Fruit fly (Drosophila melanogaster) Kc167 (cell line): ENCODE data around the gene CG14073.

Source experiments
- Myc ChIP-seq: fragments of >200 bp; optimal IDR thresholded peaks from 2 replicates; lab custom pipeline; 2017; ENCODE audit warnings: missing external identifiers
- Sin3A ChIP-seq: fragments of >200 bp; optimal IDR thresholded peaks from 2 replicates; lab custom pipeline; 2018; ENCODE audit warnings: missing external identifiers
- h ChIP-seq: fragments of >200 bp; optimal IDR thresholded peaks from 3 replicates; lab custom pipeline; 2018; ENCODE audit warnings: missing external identifiers
- insv ChIP-seq: fragments of >200 bp; optimal IDR thresholded peaks from 3 replicates; lab custom pipeline; 2018; ENCODE audit warnings: missing external identifiers
- psq ChIP-seq: fragments of >200 bp; optimal IDR thresholded peaks from 2 replicates; lab custom pipeline; 2017; ENCODE audit warnings: missing external identifiers
- ttk ChIP-seq: sonication (Bioruptor generic); optimal IDR thresholded peaks from 2 replicates; lab custom pipeline; 2017; ENCODE audit warnings: missing external identifiers

CG14073 gene

dm6 chr3L:18763486-18764436 lies 56.7 kb downstream of the CG14073 start:
- TF ChIP-seq h (lab: Kevin White, UChicago) (no peak), ttk (lab: Kevin White, UChicago) (no peak), insv (lab: Kevin White, UChicago) (no peak), psq (lab: Kevin White, UChicago) (no peak), Sin3A (lab: Kevin White, UChicago) (no peak), Myc (lab: Kevin White, UChicago) (no peak)

- TF ChIP-seq psq (lab: Kevin White, UChicago) (no peak), h (lab: Kevin White, UChicago) (no peak), Myc (lab: Kevin White, UChicago) (no peak), ttk (lab: Kevin White, UChicago) (no peak), Sin3A (lab: Kevin White, UChicago) (no peak), insv (lab: Kevin White, UChicago) (no peak)
Measured at dm6 chr3L:18761728-18762127, 58.7 kb downstream of the CG14073 start.

- TF ChIP-seq psq (lab: Kevin White, UChicago) = no peak
- no peak for TF ChIP-seq Myc (lab: Kevin White, UChicago)
- TF ChIP-seq Sin3A (lab: Kevin White, UChicago) = no peak
Measured at dm6 chr3L:18760421-18761045, 59.9 kb downstream of the CG14073 start.

dm6 chr3L:18758894-18759569 lies 61.4 kb downstream of the CG14073 start:
- TF ChIP-seq Sin3A (lab: Kevin White, UChicago) (no peak), psq (lab: Kevin White, UChicago) (peak; percentile 35), Myc (lab: Kevin White, UChicago) (no peak), insv (lab: Kevin White, UChicago) (no peak)

- no peak for TF ChIP-seq ttk (lab: Kevin White, UChicago)
Measured at dm6 chr3L:18757079-18757815, 63.2 kb downstream of the CG14073 start.

- no peak for TF ChIP-seq h (lab: Kevin White, UChicago)
- TF ChIP-seq Sin3A (lab: Kevin White, UChicago) = no peak
- no peak for TF ChIP-seq psq (lab: Kevin White, UChicago)
- no peak for TF ChIP-seq ttk (lab: Kevin White, UChicago)
- TF ChIP-seq insv (lab: Kevin White, UChicago) = no peak
- no peak for TF ChIP-seq Myc (lab: Kevin White, UChicago)
Measured at dm6 chr3L:18756293-18756887, 64.1 kb downstream of the CG14073 start.

- TF ChIP-seq psq (lab: Kevin White, UChicago) = no peak
- no peak for TF ChIP-seq Sin3A (lab: Kevin White, UChicago)
- no peak for TF ChIP-seq ttk (lab: Kevin White, UChicago)
- TF ChIP-seq h (lab: Kevin White, UChicago) = no peak
- no peak for TF ChIP-seq Myc (lab: Kevin White, UChicago)
- TF ChIP-seq insv (lab: Kevin White, UChicago) = no peak
Measured at dm6 chr3L:18753827-18754226, 66.6 kb downstream of the CG14073 start.
